Fruit fly (Drosophila melanogaster): ENCODE data around the gene mew.

mew gene

dm6 chrX:13275139-13275538 lies 16.8 kb upstream of the mew start (continued):
- TF ChIP-seq CG2199 (GFP tag; IDR thresholded peaks at IDR 0.05) (no peak), CG7963 (GFP tag; IDR thresholded peaks at IDR 0.05; ENCODE audit: partially characterized antibody) (no peak), CG3163 (GFP tag; optimal IDR thresholded peaks at IDR 0.05) (no peak), croc (GFP tag; conservative IDR thresholded peaks at IDR 0.05) (peak; percentile 44; the same call in 2 of the 3 replicates), dysf (GFP tag; IDR thresholded peaks at IDR 0.05) (peak; percentile 63), sna (GFP tag; IDR thresholded peaks at IDR 0.05; ENCODE audit: partially characterized antibody) (no peak), Hey (tag; optimal IDR thresholded peaks at IDR 0.05) (no peak), fu2 (GFP tag; optimal IDR thresholded peaks at IDR 0.05) (no peak), fd96Cb (tag; optimal IDR thresholded peaks at IDR 0.05) (peak; percentile 50), CG6765 (GFP tag; optimal IDR thresholded peaks at IDR 0.05) (no peak), CG18619 (GFP tag; optimal IDR thresholded peaks at IDR 0.05) (peak; percentile 19), twi (tag; optimal IDR thresholded peaks at IDR 0.05) (no peak), CG5953 (GFP tag; IDR thresholded peaks at IDR 0.05) (no peak), Six4 (GFP tag; optimal IDR thresholded peaks at IDR 0.05) (peak; percentile 33), CG14014 (GFP tag; IDR thresholded peaks at IDR 0.05) (no peak), Abd-B (GFP tag; optimal IDR thresholded peaks at IDR 0.05) (peak; percentile 10), trem (tag; optimal IDR thresholded peaks at IDR 0.05) (peak; percentile 18), gcm2 (GFP tag; optimal IDR thresholded peaks at IDR 0.05) (no peak), ato (GFP tag; IDR thresholded peaks at IDR 0.05; ENCODE audit: partially characterized antibody) (no peak), HLHmδ (GFP tag; optimal IDR thresholded peaks at IDR 0.05) (no peak), CG11456 (GFP tag; IDR thresholded peaks at IDR 0.05) (no peak), H2.0 (GFP tag; IDR thresholded peaks at IDR 0.05) (no peak; the same call in 1 of the 2 replicates), D (optimal IDR thresholded peaks at IDR 0.05) (no peak), D (GFP tag; optimal IDR thresholded peaks at IDR 0.05) (peak; percentile 52), sob (GFP tag; IDR thresholded peaks at IDR 0.05) (no peak), Nf-YC (tag; optimal IDR thresholded peaks at IDR 0.05) (peak; percentile 47), Poxn (GFP tag; IDR thresholded peaks at IDR 0.05) (no peak), Trl (optimal IDR thresholded peaks at IDR 0.05) (peak in 1 of 2 experiments; percentile 4), Trl (GFP tag; optimal IDR thresholded peaks at IDR 0.05) (no peak), Mes4 (GFP tag; optimal IDR thresholded peaks at IDR 0.05) (no peak), tgo (GFP tag; IDR thresholded peaks at IDR 0.05) (peak; percentile 45; the same call in 2 of the 3 replicates), D19A (tag; optimal IDR thresholded peaks at IDR 0.05) (peak; percentile 35), row (GFP tag; IDR thresholded peaks at IDR 0.05) (peak; percentile 74), nmo (GFP tag; optimal IDR thresholded peaks at IDR 0.05) (peak; percentile 56), grn (GFP tag; optimal IDR thresholded peaks at IDR 0.05) (no peak), Sry-β (GFP tag; optimal IDR thresholded peaks at IDR 0.05) (no peak), CG18011 (GFP tag; optimal IDR thresholded peaks at IDR 0.05) (no peak), Atf6 (GFP tag; IDR thresholded peaks at IDR 0.05) (no peak; the same call in 1 of the 2 replicates), odd (GFP tag; optimal IDR thresholded peaks at IDR 0.05) (no peak), pan (optimal IDR thresholded peaks at IDR 0.05) (no peak), pan (GFP tag; optimal IDR thresholded peaks at IDR 0.05 in 1 of 2, IDR thresholded peaks at IDR 0.05 in 1 of 2) (peak in 1 of 2 experiments; percentile 51), Rfx (GFP tag; IDR thresholded peaks at IDR 0.05) (0 out of 2 replicates have a peak, but pooled peaks have one; percentile 20), ac (GFP tag; optimal IDR thresholded peaks at IDR 0.05) (no peak), CG12071 (GFP tag; optimal IDR thresholded peaks at IDR 0.05) (no peak), CG31365 (tag; optimal IDR thresholded peaks at IDR 0.05) (no peak), pzg (GFP tag; optimal IDR thresholded peaks at IDR 0.05) (no peak), zen2 (GFP tag; IDR thresholded peaks at IDR 0.05; ENCODE audit: partially characterized antibody) (no peak), toy (GFP tag; IDR thresholded peaks at IDR 0.05) (no peak), ftz-f1 (GFP tag; optimal IDR thresholded peaks at IDR 0.05) (no peak), CG1602 (GFP tag; optimal IDR thresholded peaks at IDR 0.05) (peak; percentile 39), Adf1 (GFP tag; IDR thresholded peaks at IDR 0.05) (no peak; the same call in 1 of the 2 replicates), CG15696 (tag; optimal IDR thresholded peaks at IDR 0.05) (no peak), CG4730 (GFP tag; IDR thresholded peaks at IDR 0.05) (no peak)
